Worm (Caenorhabditis elegans) whole organism, L3 larva: ENCODE data around the gene fzy-1.
A peak's percentile ranks its signal among the peaks of the same experiment; 100 is the strongest.

ENCODE experiments used
- R02D3.7 ChIP-seq: fragments of 150-350 bp; optimal IDR thresholded peaks from 2 replicates; lab custom pipeline; 2014; ENCODE audit warnings: missing biosample characterization, missing genetic modification characterization
- ZK546.5 ChIP-seq: sonication (generic microtip); optimal IDR thresholded peaks from 2 replicates; lab custom pipeline; 2017; ENCODE audit warnings: missing biosample characterization, missing genetic modification characterization
- aly-2 ChIP-seq: fragments of 150-350 bp; optimal IDR thresholded peaks from 2 replicates; lab custom pipeline; 2014; ENCODE audit warnings: missing biosample characterization, missing genetic modification characterization
- ama-1 ChIP-seq: fragments of 150-350 bp; optimal IDR thresholded peaks from 2 replicates; lab custom pipeline; 2018
- ceh-28 ChIP-seq: fragments of 150-350 bp; optimal IDR thresholded peaks from 2 replicates; lab custom pipeline; 2014; ENCODE audit warnings: missing biosample characterization, missing genetic modification reagents, missing genetic modification characterization
- ceh-9 ChIP-seq: sonication (generic microtip); optimal IDR thresholded peaks from 2 replicates; lab custom pipeline; 2018; ENCODE audit warnings: missing biosample characterization, missing genetic modification characterization
- daf-12 ChIP-seq: fragments of 150-350 bp; optimal IDR thresholded peaks from 2 replicates; lab custom pipeline; 2014; ENCODE audit warnings: missing biosample characterization, missing genetic modification reagents, missing genetic modification characterization
- egl-27 ChIP-seq: sonication (generic microtip); optimal IDR thresholded peaks from 4 replicates; lab custom pipeline; 2017; ENCODE audit warnings: missing biosample characterization, missing genetic modification reagents, missing genetic modification characterization
- egl-5 ChIP-seq: fragments of 150-350 bp; optimal IDR thresholded peaks from 2 replicates; lab custom pipeline; 2017; ENCODE audit warnings: missing biosample characterization, missing genetic modification reagents, missing genetic modification characterization, inconsistent platforms
- elt-1 ChIP-seq: fragments of 150-350 bp; optimal IDR thresholded peaks from 2 replicates; lab custom pipeline; 2014; ENCODE audit warnings: missing biosample characterization, missing genetic modification characterization
- elt-2 ChIP-seq: sonication (generic microtip); optimal IDR thresholded peaks from 2 replicates; lab custom pipeline; 2016; ENCODE audit warnings: missing genetic modification reagents, mild to moderate bottlenecking, missing genetic modification characterization, missing compliant biosample characterization
- elt-3 ChIP-seq, 3 experiments: fragments of 150-350 bp in 1 of 3; sonication (generic microtip) in 2 of 3; optimal IDR thresholded peaks; 2 replicates in 2 of 3; 4 replicates in 1 of 3; lab custom pipeline; 2014 to 2017; ENCODE audit warnings: missing biosample characterization in 3 of 3, missing genetic modification characterization in 3 of 3
- eor-1 ChIP-seq, 2 experiments: fragments of 150-350 bp; optimal IDR thresholded peaks; 2 replicates each; lab custom pipeline; 2014 to 2018; ENCODE audit warnings: missing biosample characterization in 2 of 2, missing genetic modification characterization in 2 of 2
- fkh-2 ChIP-seq: fragments of 150-350 bp; optimal IDR thresholded peaks from 2 replicates; lab custom pipeline; 2014; ENCODE audit warnings: missing biosample characterization, missing genetic modification reagents, missing genetic modification characterization
- fos-1 ChIP-seq: fragments of 150-350 bp; optimal IDR thresholded peaks from 2 replicates; lab custom pipeline; 2014; ENCODE audit warnings: missing biosample characterization, missing genetic modification characterization
- jun-1 ChIP-seq: fragments of 150-350 bp; optimal IDR thresholded peaks from 2 replicates; lab custom pipeline; 2014; ENCODE audit warnings: missing biosample characterization, missing genetic modification reagents, missing genetic modification characterization
- lin-15B ChIP-seq: fragments of 150-350 bp; optimal IDR thresholded peaks from 2 replicates; lab custom pipeline; 2014; ENCODE audit warnings: missing biosample characterization, missing genetic modification characterization
- lin-39 ChIP-seq: fragments of 150-350 bp; optimal IDR thresholded peaks from 2 replicates; lab custom pipeline; 2018; ENCODE audit warnings: missing biosample characterization, missing genetic modification reagents, missing genetic modification characterization
- lsy-12 ChIP-seq: sonication (generic microtip); optimal IDR thresholded peaks from 2 replicates; lab custom pipeline; 2016; ENCODE audit warnings: mild to moderate bottlenecking, missing genetic modification characterization, missing compliant biosample characterization
- mdl-1 ChIP-seq: fragments of 150-350 bp; optimal IDR thresholded peaks from 2 replicates; lab custom pipeline; 2014; ENCODE audit warnings: missing biosample characterization, missing genetic modification characterization
- mml-1 ChIP-seq: fragments of 150-350 bp; sonication (generic microtip); optimal IDR thresholded peaks from 3 replicates; lab custom pipeline; 2014; ENCODE audit warnings: missing biosample characterization, missing genetic modification characterization
- nfya-1 ChIP-seq: sonication (generic microtip); optimal IDR thresholded peaks from 2 replicates; lab custom pipeline; 2017; ENCODE audit warnings: missing genetic modification characterization, mild to moderate bottlenecking, missing compliant biosample characterization, antibody characterized with exemption, moderate library complexity; ENCODE audit not compliant: insufficient read depth
- nhr-11 ChIP-seq: fragments of 150-350 bp; optimal IDR thresholded peaks from 2 replicates; lab custom pipeline; 2014; ENCODE audit warnings: missing biosample characterization, missing genetic modification characterization
- nhr-23 ChIP-seq: fragments of 150-350 bp; optimal IDR thresholded peaks from 2 replicates; lab custom pipeline; 2014; ENCODE audit warnings: missing biosample characterization, missing genetic modification reagents, missing genetic modification characterization
- nhr-237 ChIP-seq: fragments of 150-350 bp; optimal IDR thresholded peaks from 2 replicates; lab custom pipeline; 2014; ENCODE audit warnings: missing biosample characterization, missing genetic modification characterization
- nhr-25 ChIP-seq: sonication (generic microtip); optimal IDR thresholded peaks from 2 replicates; lab custom pipeline; 2017; ENCODE audit warnings: missing biosample characterization, missing genetic modification characterization
- nhr-28 ChIP-seq: fragments of 150-350 bp; optimal IDR thresholded peaks from 2 replicates; lab custom pipeline; 2014; ENCODE audit warnings: missing biosample characterization, missing genetic modification characterization
- nhr-43 ChIP-seq: sonication (generic microtip); optimal IDR thresholded peaks from 2 replicates; lab custom pipeline; 2016; ENCODE audit warnings: mild to moderate bottlenecking, missing genetic modification characterization, missing compliant biosample characterization; ENCODE audit not compliant: poor library complexity, severe bottlenecking
- nhr-67 ChIP-seq: fragments of 150-350 bp; optimal IDR thresholded peaks from 2 replicates; lab custom pipeline; 2014; ENCODE audit warnings: missing biosample characterization, missing genetic modification characterization
- nhr-76 ChIP-seq: fragments of 150-350 bp; sonication (generic microtip); optimal IDR thresholded peaks from 5 replicates; lab custom pipeline; 2014; ENCODE audit warnings: missing biosample characterization, missing genetic modification characterization
- nhr-77 ChIP-seq: fragments of 150-350 bp; optimal IDR thresholded peaks from 2 replicates; lab custom pipeline; 2014; ENCODE audit warnings: missing biosample characterization, missing genetic modification characterization
- pha-4 ChIP-seq: fragments of 150-350 bp; optimal IDR thresholded peaks from 2 replicates; lab custom pipeline; 2014; ENCODE audit warnings: missing biosample characterization, missing genetic modification reagents, missing genetic modification characterization
- pqm-1 ChIP-seq: fragments of 150-350 bp; optimal IDR thresholded peaks from 2 replicates; lab custom pipeline; 2017; ENCODE audit warnings: missing biosample characterization, missing genetic modification characterization, inconsistent platforms
- skn-1 ChIP-seq: fragments of 150-350 bp; optimal IDR thresholded peaks from 2 replicates; lab custom pipeline; 2014; ENCODE audit warnings: missing biosample characterization, missing genetic modification characterization
- snpc-4 ChIP-seq: fragments of 150-350 bp; optimal IDR thresholded peaks from 2 replicates; lab custom pipeline; 2014; ENCODE audit warnings: missing biosample characterization, missing genetic modification characterization
- tbx-2 ChIP-seq: sonication (generic microtip); optimal IDR thresholded peaks from 2 replicates; lab custom pipeline; 2016; ENCODE audit warnings: mild to moderate bottlenecking, missing genetic modification characterization, missing compliant biosample characterization
- unc-39 ChIP-seq: sonication (generic microtip); optimal IDR thresholded peaks from 4 replicates; lab custom pipeline; 2017; ENCODE audit warnings: missing biosample characterization, missing genetic modification characterization
- unc-62 ChIP-seq: fragments of 150-350 bp; sonication (generic microtip); optimal IDR thresholded peaks from 4 replicates; lab custom pipeline; 2014; ENCODE audit warnings: missing biosample characterization, missing genetic modification reagents, missing genetic modification characterization
- zag-1 ChIP-seq: fragments of 150-350 bp; optimal IDR thresholded peaks from 2 replicates; lab custom pipeline; 2014; ENCODE audit warnings: missing biosample characterization, missing genetic modification characterization
- ztf-11 ChIP-seq: fragments of 150-350 bp; optimal IDR thresholded peaks from 2 replicates; lab custom pipeline; 2014; ENCODE audit warnings: missing biosample characterization, missing genetic modification characterization

Gene fzy-1

DNA sequence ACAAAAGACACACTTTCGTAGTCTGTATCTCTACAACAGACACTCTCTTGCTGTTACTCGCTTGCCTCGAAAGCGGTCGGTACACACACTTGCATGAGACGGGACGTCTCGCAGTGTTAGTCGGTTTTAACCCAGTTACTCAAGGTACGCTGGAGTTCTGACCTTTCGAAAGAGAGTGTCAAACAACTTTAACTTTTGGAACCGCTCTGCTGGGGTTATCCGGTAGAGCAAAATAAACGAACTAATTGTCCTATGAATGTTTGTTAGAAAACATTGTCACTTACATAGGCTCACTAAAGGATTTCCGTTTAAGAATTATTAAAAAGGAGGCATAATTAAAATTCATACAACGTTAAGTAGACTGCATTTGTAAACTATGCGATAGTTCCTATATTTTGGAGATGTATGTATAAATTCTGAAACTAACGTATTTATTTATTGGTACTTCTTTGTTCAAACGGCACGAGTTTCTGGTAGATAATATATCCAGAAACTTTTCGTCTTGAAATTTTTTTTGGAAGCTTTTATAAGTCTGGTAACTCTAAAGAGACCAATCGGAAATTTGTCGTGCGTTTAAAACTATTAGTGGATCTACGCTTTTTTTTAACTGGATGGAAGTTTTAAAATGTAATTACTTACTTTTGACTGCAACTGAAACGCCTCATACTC, 43.0 kb downstream of the fzy-1 start (continued):
- peak; percentile 100 for TF ChIP-seq ama-1 (lab: Kevin White, UChicago)
- peak; percentile 95 for TF ChIP-seq skn-1
- peak; percentile 44 for TF ChIP-seq ZK546.5 (tag; lab: Kevin White, UChicago)
- peak; percentile 95 for TF ChIP-seq fkh-2
- peak; percentile 94 for TF ChIP-seq ceh-28 (tag; lab: Kevin White, UChicago)
- peak; percentile 29 for TF ChIP-seq mdl-1 (tag; lab: Kevin White, UChicago)
- peak; percentile 52 for TF ChIP-seq nhr-76 (tag; lab: Kevin White, UChicago)
- peak; percentile 54 for TF ChIP-seq elt-1 (tag; lab: Kevin White, UChicago)
- peak; percentile 53 for TF ChIP-seq nhr-67
- TF ChIP-seq eor-1 (tag; optimal IDR thresholded peaks at IDR 0.05; lab: Kevin White, UChicago) = peak in 1 of 2 experiments; percentile 71
- peak; percentile 99 for TF ChIP-seq nhr-23 (tag; lab: Kevin White, UChicago)
- peak; percentile 97 for TF ChIP-seq tbx-2 (tag; lab: Kevin White, UChicago)
- TF ChIP-seq nhr-77 (tag; lab: Kevin White, UChicago) = peak; percentile 93
- TF ChIP-seq nhr-25 (tag; lab: Kevin White, UChicago) = peak; percentile 99
- peak; percentile 97 for TF ChIP-seq elt-2 (tag; lab: Kevin White, UChicago)
- peak; percentile 85 for TF ChIP-seq lin-15B (tag; lab: Kevin White, UChicago)
- TF ChIP-seq unc-62 (GFP tag; lab: Kevin White, UChicago) = peak; percentile 81
- peak; percentile 67 for TF ChIP-seq daf-12 (tag; lab: Kevin White, UChicago)
- TF ChIP-seq snpc-4 (tag; lab: Kevin White, UChicago) = peak; percentile 100

DNA sequence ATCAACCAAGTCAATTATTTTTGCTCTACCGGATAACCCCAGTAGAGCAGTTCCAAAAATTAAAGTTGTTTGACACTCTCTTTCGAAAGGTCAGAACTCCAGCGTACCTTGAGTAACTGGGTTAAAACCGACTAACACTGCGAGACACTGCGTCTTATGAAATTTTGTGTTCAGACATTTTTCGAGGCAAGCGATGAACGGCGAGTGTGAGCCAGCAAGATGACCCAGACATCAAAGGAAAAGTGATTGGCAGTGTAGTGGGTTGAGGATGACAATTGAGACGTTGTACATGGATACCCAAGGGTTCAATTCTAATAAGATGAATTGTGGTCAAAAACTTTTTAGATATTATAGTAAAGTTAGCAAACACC, 43.6 kb downstream of the fzy-1 start:
- peak; percentile 55 for TF ChIP-seq nhr-23 (tag; lab: Kevin White, UChicago)
- TF ChIP-seq pqm-1 (tag; lab: Kevin White, UChicago) = peak; percentile 31
- no peak for TF ChIP-seq unc-39
- TF ChIP-seq nhr-237 (tag; lab: Kevin White, UChicago) = no peak
- peak; percentile 63 for TF ChIP-seq nhr-43
- peak; percentile 99 for TF ChIP-seq ama-1 (lab: Kevin White, UChicago)
- TF ChIP-seq skn-1 = peak; percentile 57
- TF ChIP-seq aly-2 = no peak
- TF ChIP-seq snpc-4 (tag; lab: Kevin White, UChicago) = peak; percentile 99
- no peak for TF ChIP-seq zag-1 (tag; lab: Kevin White, UChicago)
- TF ChIP-seq egl-27 (tag; lab: Kevin White, UChicago) = no peak
- peak; percentile 60 for TF ChIP-seq egl-5 (tag; lab: Kevin White, UChicago)
- TF ChIP-seq nfya-1 = peak; percentile 80
- no peak for TF ChIP-seq eor-1 (tag; optimal IDR thresholded peaks at IDR 0.05; lab: Kevin White, UChicago)
- TF ChIP-seq elt-2 (tag; lab: Kevin White, UChicago) = peak; percentile 84
- peak; percentile 58 for TF ChIP-seq ceh-28 (tag; lab: Kevin White, UChicago)
- TF ChIP-seq nhr-77 (tag; lab: Kevin White, UChicago) = no peak
- TF ChIP-seq elt-1 (tag; lab: Kevin White, UChicago) = no peak
- peak; percentile 26 for TF ChIP-seq lin-15B (tag; lab: Kevin White, UChicago)
- TF ChIP-seq jun-1 (tag; lab: Kevin White, UChicago) = peak; percentile 41
- no peak for TF ChIP-seq nhr-67
- TF ChIP-seq mdl-1 (tag; lab: Kevin White, UChicago) = no peak
- peak; percentile 51 for TF ChIP-seq unc-62 (GFP tag; lab: Kevin White, UChicago)
- no peak for TF ChIP-seq elt-3 (tag; optimal IDR thresholded peaks at IDR 0.05; lab: Kevin White, UChicago)
- peak; percentile 72 for TF ChIP-seq lin-39
- TF ChIP-seq tbx-2 (tag; lab: Kevin White, UChicago) = no peak
- TF ChIP-seq nhr-76 (tag; lab: Kevin White, UChicago) = no peak
- no peak for TF ChIP-seq lsy-12 (tag; lab: Kevin White, UChicago)
- no peak for TF ChIP-seq ceh-9
- TF ChIP-seq pha-4 (tag; lab: Kevin White, UChicago) = peak; percentile 81
- peak; percentile 60 for TF ChIP-seq nhr-25 (tag; lab: Kevin White, UChicago)
- TF ChIP-seq mml-1 (tag; lab: Kevin White, UChicago) = no peak
- TF ChIP-seq fos-1 (tag; lab: Kevin White, UChicago) = no peak

DNA sequence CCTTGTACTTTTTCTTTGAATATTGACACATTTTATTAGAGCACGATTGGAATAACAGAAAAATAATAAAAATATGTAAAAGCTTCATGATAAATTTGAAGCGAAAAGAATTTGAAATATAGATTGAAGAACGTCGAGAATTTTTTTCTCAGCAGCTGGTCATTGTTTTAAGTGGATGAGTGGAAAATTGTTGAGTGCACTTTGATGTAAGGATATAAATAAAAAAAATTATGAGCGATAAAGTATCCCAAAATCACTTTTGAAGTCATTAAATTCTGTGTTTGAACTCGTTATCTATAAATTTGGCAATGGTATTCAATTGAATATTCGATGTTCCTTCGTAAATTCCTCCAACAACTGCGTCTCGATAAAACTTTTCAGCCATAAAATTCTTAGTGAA, 44.2 kb downstream of the fzy-1 start, which contains the start of gene ins-13:
Gene ins-13, minus strand, starts transcription at position 101 of the 400 bp plus-strand sequence.
- TF ChIP-seq ZK546.5 (tag; lab: Kevin White, UChicago) (no peak), elt-1 (tag; lab: Kevin White, UChicago) (no peak), elt-2 (tag; lab: Kevin White, UChicago) (no peak), unc-62 (GFP tag; lab: Kevin White, UChicago) (no peak), nhr-28 (tag; lab: Kevin White, UChicago) (no peak), nhr-11 (no peak), egl-5 (tag; lab: Kevin White, UChicago) (no peak), jun-1 (tag; lab: Kevin White, UChicago) (no peak), mdl-1 (tag; lab: Kevin White, UChicago) (no peak), R02D3.7 (no peak), ztf-11 (tag; lab: Kevin White, UChicago) (no peak)
